Fruit fly (Drosophila melanogaster): Measurements from ENCODE around the gene CG18754.

CG18754 gene

dm6 chr3R:23729066-23729465 is 45.2 kb downstream of the CG18754 start (continued):
- TF ChIP-seq CG31365 (tag; optimal IDR thresholded peaks at IDR 0.05) (peak; percentile 37), Rx (GFP tag; IDR thresholded peaks at IDR 0.05) (no peak), CG4854 (GFP tag; optimal IDR thresholded peaks at IDR 0.05) (peak; percentile 19)

DNA sequence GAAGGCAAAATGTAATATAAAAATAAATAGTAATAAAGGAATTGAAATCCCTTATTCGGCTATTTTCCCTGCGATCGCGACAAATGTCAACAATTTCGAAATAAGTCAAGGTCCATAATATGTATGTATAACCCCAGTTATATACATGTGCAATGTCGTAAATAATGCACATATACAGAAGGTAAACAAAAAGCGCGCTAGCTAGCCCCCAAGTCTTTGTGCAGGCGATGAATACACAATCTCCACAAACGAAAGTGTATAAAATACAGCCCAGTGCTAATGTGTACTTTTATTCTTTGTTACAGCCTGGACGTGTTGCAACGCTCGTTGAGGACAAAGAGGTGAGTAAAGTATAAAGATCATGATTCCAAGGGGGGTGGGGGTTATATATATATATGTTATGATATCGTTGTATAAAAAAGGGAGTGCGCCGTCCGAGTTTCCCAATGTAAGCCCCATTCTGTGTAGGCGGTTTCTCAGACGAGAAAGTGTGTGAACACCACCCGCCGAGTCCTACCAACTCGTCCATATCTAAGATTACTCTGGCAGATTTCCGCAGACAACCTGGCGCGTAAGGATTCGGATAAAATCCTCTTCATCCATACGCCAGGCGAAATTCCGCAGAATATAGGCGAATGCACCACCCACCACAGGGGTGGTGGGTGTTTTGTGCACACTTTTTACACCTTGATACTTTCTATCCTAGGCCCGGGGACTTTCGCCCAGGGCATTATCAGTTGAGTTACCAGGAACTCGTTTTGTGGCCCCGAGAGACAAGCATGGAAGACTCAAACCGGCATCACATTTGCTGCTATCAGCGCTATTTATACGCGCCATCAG is 46.0 kb downstream of the CG18754 start:
- TF ChIP-seq YL-1 (GFP tag; optimal IDR thresholded peaks at IDR 0.05) (peak; percentile 26), ara (GFP tag; IDR thresholded peaks at IDR 0.05) (0 out of 2 replicates have a peak, but pooled peaks have one; percentile 8), CG3995 (GFP tag; optimal IDR thresholded peaks at IDR 0.05) (no peak), knrl (GFP tag; IDR thresholded peaks at IDR 0.05; ENCODE audit: partially characterized antibody) (peak; percentile 57), CG3726 (GFP tag; IDR thresholded peaks at IDR 0.05) (no peak), CG17186 (GFP tag; optimal IDR thresholded peaks at IDR 0.05) (no peak), CG6813 (GFP tag; optimal IDR thresholded peaks at IDR 0.05) (no peak), slbo (GFP tag; IDR thresholded peaks at IDR 0.05) (no peak), inv (GFP tag; IDR thresholded peaks at IDR 0.05; ENCODE audit: partially characterized antibody) (peak; percentile 45), Drgx (GFP tag; IDR thresholded peaks at IDR 0.05) (peak; percentile 44), tna (GFP tag; IDR thresholded peaks at IDR 0.05; ENCODE audit: partially characterized antibody) (peak; percentile 81), gce (GFP tag; IDR thresholded peaks at IDR 0.05) (peak; percentile 40; the same call in 1 of the 3 replicates), CG12744 (GFP tag; optimal IDR thresholded peaks at IDR 0.05) (peak; percentile 7), sna (GFP tag; IDR thresholded peaks at IDR 0.05; ENCODE audit: partially characterized antibody) (no peak; the same call in 1 of the 2 replicates), CG11093 (GFP tag; IDR thresholded peaks at IDR 0.05) (no peak), Sin3A (optimal IDR thresholded peaks at IDR 0.05) (no peak), sqz (GFP tag; optimal IDR thresholded peaks at IDR 0.05) (no peak), CG6791 (GFP tag; IDR thresholded peaks at IDR 0.05; ENCODE audit: partially characterized antibody) (peak; percentile 88; the same call in 2 of the 3 replicates), ato (GFP tag; IDR thresholded peaks at IDR 0.05; ENCODE audit: partially characterized antibody) (peak; percentile 57; the same call in 1 of the 2 replicates), nau (GFP tag; optimal IDR thresholded peaks at IDR 0.05) (no peak), CG11695 (GFP tag; IDR thresholded peaks at IDR 0.05) (peak; percentile 18; the same call in 1 of the 3 replicates), ftz-f1 (GFP tag; optimal IDR thresholded peaks at IDR 0.05) (peak; percentile 44), CG14965 (GFP tag; optimal IDR thresholded peaks at IDR 0.05; ENCODE audit: borderline replicate concordance) (no peak), Elba2 (GFP tag; optimal IDR thresholded peaks at IDR 0.05) (no peak), CG5953 (GFP tag; IDR thresholded peaks at IDR 0.05) (0 out of 2 replicates have a peak, but pooled peaks have one; percentile 34), CG7372 (GFP tag; IDR thresholded peaks at IDR 0.05) (no peak), exex (tag; optimal IDR thresholded peaks at IDR 0.05) (peak; percentile 45), Ssrp (tag; optimal IDR thresholded peaks at IDR 0.05) (peak; percentile 55), Max (GFP tag; optimal IDR thresholded peaks at IDR 0.05) (no peak), CG1024 (GFP tag; IDR thresholded peaks at IDR 0.05) (no peak), CG13894 (tag; optimal IDR thresholded peaks at IDR 0.05) (peak; percentile 94), lov (optimal IDR thresholded peaks at IDR 0.05) (no peak), lov (GFP tag; IDR thresholded peaks at IDR 0.05) (no peak), Pdp1 (GFP tag; optimal IDR thresholded peaks at IDR 0.05) (peak in 1 of 2 experiments; percentile 11), CG17802 (tag; optimal IDR thresholded peaks at IDR 0.05) (no peak), gsb-n (tag; optimal IDR thresholded peaks at IDR 0.05) (no peak), CG2199 (GFP tag; IDR thresholded peaks at IDR 0.05) (peak; percentile 36; the same call in 1 of the 3 replicates), Antp (GFP tag; optimal IDR thresholded peaks at IDR 0.05) (no peak), Atf-2 (GFP tag; optimal IDR thresholded peaks at IDR 0.05) (no peak), cad (GFP tag; optimal IDR thresholded peaks at IDR 0.05) (peak; percentile 5), ttk (GFP tag; IDR thresholded peaks at IDR 0.05) (peak; percentile 53; the same call in 1 of the 2 replicates), HLHmδ (GFP tag; optimal IDR thresholded peaks at IDR 0.05) (peak; percentile 46), CG9727 (GFP tag; optimal IDR thresholded peaks at IDR 0.05) (no peak), CG14860 (GFP tag; IDR thresholded peaks at IDR 0.05; ENCODE audit: partially characterized antibody) (peak; percentile 63; the same call in 2 of the 3 replicates)
